Worm (Caenorhabditis elegans) whole organism, L4 larva: ENCODE results near the gene F07C3.3.

Source experiments
- F10B5.3 ChIP-seq: sonication (generic microtip); optimal IDR thresholded peaks from 2 replicates; lab custom pipeline; 2016; ENCODE audit warnings: mild to moderate bottlenecking, missing genetic modification characterization, missing compliant biosample characterization
- F37D6.2 ChIP-seq: sonication (generic microtip); optimal IDR thresholded peaks from 2 replicates; lab custom pipeline; 2016; ENCODE audit warnings: mild to moderate bottlenecking, missing genetic modification characterization, missing compliant biosample characterization
- F44E2.7 ChIP-seq: fragments of 200-800 bp; sonication (Bioruptor generic); IDR thresholded peaks from 2 replicates; pipeline ENCODE4 v2.1.2; 2022; ENCODE audit warnings: missing genetic modification characterization, missing compliant biosample characterization
- R02D3.7 ChIP-seq: fragments of 150-350 bp; sonication (generic microtip); optimal IDR thresholded peaks from 3 replicates; lab custom pipeline; 2014; ENCODE audit warnings: missing biosample characterization, missing genetic modification characterization
- T20F7.1 ChIP-seq: fragments of 200-800 bp; sonication (Bioruptor generic); optimal IDR thresholded peaks from 2 replicates; lab custom pipeline; 2018; ENCODE audit warnings: mild to moderate bottlenecking, missing genetic modification characterization, missing compliant biosample characterization
- Y105C5A.15 ChIP-seq: fragments of 200-800 bp; sonication (Bioruptor generic); IDR thresholded peaks from 2 replicates; pipeline ENCODE4 v1.3.6; 2022; ENCODE audit warnings: missing genetic modification characterization, missing compliant biosample characterization
- Y48G9A.11 ChIP-seq: fragments of 200-800 bp; sonication (Bioruptor generic); IDR thresholded peaks from 2 replicates; pipeline ENCODE4 v1.3.6; 2022; ENCODE audit warnings: missing genetic modification reagents, missing genetic modification characterization, missing compliant biosample characterization
- ZK546.5 ChIP-seq, 2 experiments: sonication (generic microtip); optimal IDR thresholded peaks; 2 replicates each; lab custom pipeline; 2017; ENCODE audit warnings: missing biosample characterization in 2 of 2, missing genetic modification characterization in 2 of 2
- aha-1 ChIP-seq: fragments of 150-350 bp; peaks from one replicate; lab custom pipeline; 2014; ENCODE audit warnings: missing biosample characterization, missing genetic modification characterization
- ama-1 ChIP-seq: fragments of 150-350 bp; optimal IDR thresholded peaks from 2 replicates; lab custom pipeline; 2014; ENCODE audit warnings: inconsistent platforms, mixed read lengths
- arid-1 ChIP-seq: fragments of 200-800 bp; sonication (Bioruptor generic); conservative IDR thresholded peaks from 2 replicates; pipeline ENCODE4 v1.3.6; 2022; ENCODE audit warnings: missing genetic modification reagents, missing genetic modification characterization, missing compliant biosample characterization
- ceh-20 ChIP-seq: fragments of 200-800 bp; sonication (Bioruptor generic); IDR thresholded peaks from 2 replicates; pipeline ENCODE4 v1.3.6; 2022; ENCODE audit warnings: missing genetic modification reagents, missing genetic modification characterization, missing compliant biosample characterization
- ceh-32 ChIP-seq: sonication (generic microtip); optimal IDR thresholded peaks from 2 replicates; lab custom pipeline; 2016; ENCODE audit warnings: mild to moderate bottlenecking, missing genetic modification characterization, missing compliant biosample characterization; ENCODE audit not compliant: poor library complexity
- ces-1 ChIP-seq: fragments of 150-350 bp; sonication (generic microtip); optimal IDR thresholded peaks from 4 replicates; lab custom pipeline; 2014; ENCODE audit warnings: missing biosample characterization, missing genetic modification reagents, missing genetic modification characterization
- daf-12 ChIP-seq: fragments of 150-350 bp; optimal IDR thresholded peaks from 2 replicates; lab custom pipeline; 2014; ENCODE audit warnings: missing biosample characterization, missing genetic modification reagents, missing genetic modification characterization
- daf-19 ChIP-seq: fragments of 200-800 bp; sonication (Bioruptor generic); conservative IDR thresholded peaks from 2 replicates; pipeline ENCODE4 v1.3.6; 2022; ENCODE audit warnings: missing genetic modification characterization, missing compliant biosample characterization
- dmd-9 ChIP-seq: fragments of 200-800 bp; sonication (Bioruptor generic); IDR thresholded peaks from 2 replicates; pipeline ENCODE4 v1.3.6; 2022; ENCODE audit warnings: missing genetic modification reagents, missing genetic modification characterization, missing compliant biosample characterization
- dpl-1 ChIP-seq: fragments of 150-350 bp; optimal IDR thresholded peaks from 2 replicates; lab custom pipeline; 2014; ENCODE audit warnings: missing biosample characterization, missing genetic modification reagents, missing genetic modification characterization
- duxl-1 ChIP-seq: sonication (generic microtip); optimal IDR thresholded peaks from 2 replicates; lab custom pipeline; 2016; ENCODE audit warnings: mild to moderate bottlenecking, missing genetic modification characterization, moderate library complexity, missing compliant biosample characterization; ENCODE audit not compliant: poor library complexity
- egl-27 ChIP-seq: sonication (generic microtip); optimal IDR thresholded peaks from 3 replicates; lab custom pipeline; 2017; ENCODE audit warnings: missing biosample characterization, missing genetic modification reagents, missing genetic modification characterization
- fkh-10 ChIP-seq: fragments of 150-350 bp; optimal IDR thresholded peaks from 2 replicates; lab custom pipeline; 2014; ENCODE audit warnings: missing biosample characterization, missing genetic modification reagents, missing genetic modification characterization
- fos-1 ChIP-seq: fragments of 150-350 bp; optimal IDR thresholded peaks from 2 replicates; lab custom pipeline; 2014; ENCODE audit warnings: missing biosample characterization, missing genetic modification characterization
- gei-8 ChIP-seq: fragments of 200-800 bp; sonication (Bioruptor generic); optimal IDR thresholded peaks from 2 replicates; lab custom pipeline; 2018; ENCODE audit warnings: mild to moderate bottlenecking, missing genetic modification characterization, missing compliant biosample characterization
- hlh-30 ChIP-seq: sonication (generic microtip); optimal IDR thresholded peaks from 2 replicates; lab custom pipeline; 2017; ENCODE audit warnings: antibody characterized with exemption, mild to moderate bottlenecking, missing genetic modification characterization, missing compliant biosample characterization; ENCODE audit not compliant: insufficient read depth
- hmg-1.1 ChIP-seq: fragments of 200-800 bp; sonication (Bioruptor generic); IDR thresholded peaks from 2 replicates; pipeline ENCODE4 v1.3.6; 2022; ENCODE audit warnings: missing genetic modification reagents, missing genetic modification characterization, missing compliant biosample characterization
- jun-1 ChIP-seq: fragments of 150-350 bp; optimal IDR thresholded peaks from 2 replicates; lab custom pipeline; 2014; ENCODE audit warnings: missing biosample characterization, missing genetic modification reagents, missing genetic modification characterization
- lim-7 ChIP-seq: fragments of 200-800 bp; sonication (Bioruptor generic); IDR thresholded peaks from 2 replicates; pipeline ENCODE4 v1.3.6; 2022; ENCODE audit warnings: missing genetic modification characterization, missing compliant biosample characterization
- lin-1 ChIP-seq: fragments of 200-800 bp; sonication (Bioruptor generic); IDR thresholded peaks from 2 replicates; pipeline ENCODE4 v1.3.6; 2022; ENCODE audit warnings: missing genetic modification reagents, missing genetic modification characterization, missing compliant biosample characterization
- lin-29 ChIP-seq: fragments of 200-800 bp; sonication (Bioruptor generic); IDR thresholded peaks from 2 replicates; pipeline ENCODE4 v1.3.6; 2022; ENCODE audit warnings: missing genetic modification reagents, missing genetic modification characterization, missing compliant biosample characterization
- lin-38 ChIP-seq: fragments of 200-800 bp; sonication (Bioruptor generic); IDR thresholded peaks from 2 replicates; pipeline ENCODE4 v1.3.6; 2022; ENCODE audit warnings: missing genetic modification reagents, missing genetic modification characterization, missing compliant biosample characterization
- lir-3 ChIP-seq: sonication (generic microtip); optimal IDR thresholded peaks from 2 replicates; lab custom pipeline; 2016; ENCODE audit warnings: mild to moderate bottlenecking, missing genetic modification characterization, missing compliant biosample characterization
- lsy-2 ChIP-seq, 2 experiments: fragments of 150-350 bp in 1 of 2; sonication (generic microtip) in 1 of 2; optimal IDR thresholded peaks; 2 replicates each; lab custom pipeline; 2014 to 2017; ENCODE audit warnings: missing biosample characterization in 2 of 2, missing genetic modification characterization in 2 of 2
- mes-2 ChIP-seq: sonication (generic microtip); optimal IDR thresholded peaks from 2 replicates; lab custom pipeline; 2016; ENCODE audit warnings: missing genotype, mild to moderate bottlenecking, missing genetic modification characterization, missing compliant biosample characterization; ENCODE audit not compliant: poor library complexity, severe bottlenecking
- mxl-2 ChIP-seq: fragments of 200-800 bp; sonication (Bioruptor generic); conservative IDR thresholded peaks from 2 replicates; pipeline ENCODE4 v1.3.6; 2022; ENCODE audit warnings: missing genetic modification reagents, missing genetic modification characterization, missing compliant biosample characterization
- nhr-102 ChIP-seq: sonication (generic microtip); optimal IDR thresholded peaks from 2 replicates; lab custom pipeline; 2016; ENCODE audit warnings: mild to moderate bottlenecking, missing genetic modification characterization, moderate library complexity, missing compliant biosample characterization
- nhr-11 ChIP-seq: fragments of 150-350 bp; optimal IDR thresholded peaks from 2 replicates; lab custom pipeline; 2014; ENCODE audit warnings: missing biosample characterization, missing genetic modification characterization
- nhr-25 ChIP-seq: sonication (generic microtip); optimal IDR thresholded peaks from 2 replicates; lab custom pipeline; 2017; ENCODE audit warnings: missing genetic modification characterization, mild to moderate bottlenecking, missing compliant biosample characterization, antibody characterized with exemption, moderate library complexity, borderline replicate concordance; ENCODE audit not compliant: insufficient read depth
- nhr-28 ChIP-seq: fragments of 150-350 bp; optimal IDR thresholded peaks from 2 replicates; lab custom pipeline; 2014; ENCODE audit warnings: missing biosample characterization, missing genetic modification characterization
- nhr-42 ChIP-seq: fragments of 200-800 bp; sonication (Bioruptor generic); IDR thresholded peaks from 2 replicates; pipeline ENCODE4 v1.3.6; 2022; ENCODE audit warnings: missing genetic modification characterization, missing compliant biosample characterization
- nhr-48 ChIP-seq: sonication (generic microtip); optimal IDR thresholded peaks from 2 replicates; lab custom pipeline; 2016; ENCODE audit warnings: mild to moderate bottlenecking, missing genetic modification characterization, missing compliant biosample characterization
- nhr-6 ChIP-seq: fragments of 150-350 bp; optimal IDR thresholded peaks from 2 replicates; lab custom pipeline; 2014; ENCODE audit warnings: missing biosample characterization, missing genetic modification characterization
- pha-4 ChIP-seq, 2 experiments: fragments of 150-350 bp in 1 of 2; fragments of 200-800 bp in 1 of 2; sonication (Bioruptor generic) in 1 of 2; IDR thresholded peaks in 1 of 2; optimal IDR thresholded peaks in 1 of 2; 2 replicates each; pipeline versions ENCODE4 v1.3.6 to Lab custom; 2014 to 2022; ENCODE audit warnings: missing genetic modification characterization in 2 of 2, missing genetic modification reagents in 2 of 2, missing biosample characterization in 1 of 2, missing compliant biosample characterization in 1 of 2
- php-3 ChIP-seq: fragments of 200-800 bp; sonication (Bioruptor generic); IDR thresholded peaks from 2 replicates; pipeline ENCODE4 v1.3.6; 2022; ENCODE audit warnings: missing genetic modification reagents, missing genetic modification characterization, missing compliant biosample characterization
- pqm-1 ChIP-seq: sonication (generic microtip); optimal IDR thresholded peaks from 2 replicates; lab custom pipeline; 2017; ENCODE audit warnings: missing biosample characterization, missing genetic modification characterization
- saeg-2 ChIP-seq: fragments of 200-800 bp; sonication (Bioruptor generic); IDR thresholded peaks from 2 replicates; pipeline ENCODE4 v1.3.6; 2022; ENCODE audit warnings: missing genetic modification reagents, missing genetic modification characterization, missing compliant biosample characterization
- sdz-12 ChIP-seq: fragments of 200-800 bp; sonication (Bioruptor generic); optimal IDR thresholded peaks from 2 replicates; lab custom pipeline; 2018; ENCODE audit warnings: mild to moderate bottlenecking, missing genetic modification characterization, missing compliant biosample characterization
- snpc-4 ChIP-seq: fragments of 150-350 bp; optimal IDR thresholded peaks from 2 replicates; lab custom pipeline; 2014; ENCODE audit warnings: missing biosample characterization, missing genetic modification characterization
- unc-39 ChIP-seq: sonication (generic microtip); optimal IDR thresholded peaks from 2 replicates; lab custom pipeline; 2017; ENCODE audit warnings: missing biosample characterization, missing genetic modification characterization
- vab-7 ChIP-seq: fragments of 200-800 bp; sonication (Bioruptor generic); IDR thresholded peaks from 2 replicates; pipeline ENCODE4 v1.3.6; 2022; ENCODE audit warnings: missing genetic modification reagents, missing genetic modification characterization, missing compliant biosample characterization
- zag-1 ChIP-seq: fragments of 150-350 bp; optimal IDR thresholded peaks from 2 replicates; lab custom pipeline; 2014; ENCODE audit warnings: missing biosample characterization, missing genetic modification characterization
- zfp-3 ChIP-seq: fragments of 200-800 bp; sonication (Bioruptor generic); conservative IDR thresholded peaks from 2 replicates; pipeline ENCODE4 v1.3.6; 2022; ENCODE audit warnings: missing genetic modification reagents, missing genetic modification characterization, missing compliant biosample characterization
- ztf-7 ChIP-seq: fragments of 150-350 bp; optimal IDR thresholded peaks from 2 replicates; lab custom pipeline; 2014; ENCODE audit warnings: missing biosample characterization, missing genetic modification characterization

Gene F07C3.3

DNA sequence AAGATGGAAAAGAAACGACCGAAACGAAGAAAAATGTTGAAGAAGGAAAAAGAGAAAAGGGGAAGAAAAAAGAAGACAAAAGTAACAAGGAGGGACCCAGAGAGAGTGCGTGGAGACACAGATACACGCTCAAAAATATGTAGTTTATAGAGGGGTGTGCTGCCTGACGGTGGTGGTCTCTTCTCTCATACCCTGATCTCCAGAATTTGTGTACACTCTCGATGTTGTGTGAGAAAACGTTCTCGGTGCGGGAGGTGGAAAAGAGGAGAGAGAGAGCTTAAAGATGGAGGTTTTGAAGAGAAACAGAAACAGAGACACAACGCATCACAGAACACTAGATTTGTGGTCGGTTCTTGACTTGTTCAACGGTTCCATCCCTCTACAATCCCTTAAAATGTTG lies 41.4 kb upstream of the F07C3.3 start (continued):
- TF ChIP-seq pha-4 (GFP tag; IDR thresholded peaks at IDR 0.05; lab: Robert Waterston, UW) (no peak), pha-4 (tag; optimal IDR thresholded peaks at IDR 0.05; lab: Kevin White, UChicago) (no peak), mes-2 (tag; lab: Kevin White, UChicago) (peak; percentile 46), ztf-7 (no peak), mxl-2 (GFP tag; lab: Robert Waterston, UW) (no peak), ceh-20 (GFP tag; lab: Robert Waterston, UW) (0 out of 2 replicates have a peak, but pooled peaks have one; percentile 43), R02D3.7 (tag; lab: Kevin White, UChicago) (no peak), unc-39 (tag; lab: Kevin White, UChicago) (no peak), egl-27 (tag; lab: Kevin White, UChicago) (no peak), ceh-32 (tag; lab: Kevin White, UChicago) (no peak), sdz-12 (GFP tag; lab: Kevin White, UChicago) (no peak), duxl-1 (tag; lab: Kevin White, UChicago) (no peak), Y105C5A.15 (GFP tag; lab: Robert Waterston, UW) (no peak), nhr-42 (GFP tag; lab: Robert Waterston, UW) (no peak), lin-29 (GFP tag; lab: Robert Waterston, UW) (no peak), dmd-9 (GFP tag; lab: Robert Waterston, UW) (no peak), lsy-2 (tag; optimal IDR thresholded peaks at IDR 0.05; lab: Kevin White, UChicago) (peak; percentile 62 to 71), Y48G9A.11 (GFP tag; lab: Robert Waterston, UW) (no peak), F37D6.2 (tag; lab: Kevin White, UChicago) (no peak), lim-7 (GFP tag; lab: Robert Waterston, UW) (no peak), snpc-4 (tag; lab: Kevin White, UChicago) (no peak), arid-1 (no peak; the same call in 1 of the 2 replicates), gei-8 (no peak), vab-7 (GFP tag; lab: Robert Waterston, UW) (no peak), nhr-25 (no peak), zfp-3 (GFP tag; lab: Robert Waterston, UW) (no peak), hlh-30 (tag; lab: Kevin White, UChicago) (peak; percentile 55), fos-1 (no peak), F10B5.3 (tag; lab: Kevin White, UChicago) (no peak), fkh-10 (GFP tag; lab: Kevin White, UChicago) (peak; percentile 62), pqm-1 (no peak), nhr-102 (no peak), dpl-1 (peak; percentile 16), T20F7.1 (no peak), zag-1 (tag; lab: Kevin White, UChicago) (no peak), nhr-11 (tag; lab: Kevin White, UChicago) (peak; percentile 59), lir-3 (no peak), daf-19 (GFP tag; lab: Robert Waterston, UW) (no peak), daf-12 (no peak), lin-38 (no peak), nhr-48 (no peak), jun-1 (tag; lab: Kevin White, UChicago) (no peak), saeg-2 (GFP tag; lab: Robert Waterston, UW) (no peak), php-3 (GFP tag; lab: Robert Waterston, UW) (no peak), lin-1 (GFP tag; lab: Robert Waterston, UW) (no peak), aha-1 (tag; lab: Kevin White, UChicago) (peak; percentile 91), ama-1 (no peak), ces-1 (GFP tag; lab: Kevin White, UChicago) (peak; percentile 39), ZK546.5 (tag; optimal IDR thresholded peaks at IDR 0.05; lab: Kevin White, UChicago) (no peak), nhr-28 (tag; lab: Kevin White, UChicago) (peak; percentile 94), F44E2.7 (GFP tag; lab: Robert Waterston, UW) (no peak), nhr-6 (no peak), hmg-1.1 (GFP tag; lab: Robert Waterston, UW) (peak; percentile 79)
